Worm (Caenorhabditis elegans) whole organism, L4 larva: ENCODE results near the gene C03G6.6.

ENCODE experiments used
- aha-1 ChIP-seq: fragments of 150-350 bp; peaks from one replicate; lab custom pipeline; 2014; ENCODE audit warnings: missing biosample characterization, missing genetic modification characterization
- ama-1 ChIP-seq: fragments of 150-350 bp; optimal IDR thresholded peaks from 2 replicates; lab custom pipeline; 2014; ENCODE audit warnings: inconsistent platforms, mixed read lengths
- daf-19 ChIP-seq: fragments of 200-800 bp; sonication (Bioruptor generic); conservative IDR thresholded peaks from 2 replicates; pipeline ENCODE4 v1.3.6; 2022; ENCODE audit warnings: missing genetic modification characterization, missing compliant biosample characterization
- egl-27 ChIP-seq: sonication (generic microtip); optimal IDR thresholded peaks from 3 replicates; lab custom pipeline; 2017; ENCODE audit warnings: missing biosample characterization, missing genetic modification reagents, missing genetic modification characterization
- fos-1 ChIP-seq: fragments of 150-350 bp; optimal IDR thresholded peaks from 2 replicates; lab custom pipeline; 2014; ENCODE audit warnings: missing biosample characterization, missing genetic modification characterization
- hlh-30 ChIP-seq: sonication (generic microtip); optimal IDR thresholded peaks from 2 replicates; lab custom pipeline; 2017; ENCODE audit warnings: antibody characterized with exemption, mild to moderate bottlenecking, missing genetic modification characterization, missing compliant biosample characterization; ENCODE audit not compliant: insufficient read depth
- jun-1 ChIP-seq: fragments of 150-350 bp; optimal IDR thresholded peaks from 2 replicates; lab custom pipeline; 2014; ENCODE audit warnings: missing biosample characterization, missing genetic modification reagents, missing genetic modification characterization
- lir-3 ChIP-seq: sonication (generic microtip); optimal IDR thresholded peaks from 2 replicates; lab custom pipeline; 2016; ENCODE audit warnings: mild to moderate bottlenecking, missing genetic modification characterization, missing compliant biosample characterization
- lsy-2 ChIP-seq, 2 experiments: fragments of 150-350 bp in 1 of 2; sonication (generic microtip) in 1 of 2; optimal IDR thresholded peaks; 2 replicates each; lab custom pipeline; 2014 to 2017; ENCODE audit warnings: missing biosample characterization in 2 of 2, missing genetic modification characterization in 2 of 2
- nhr-25 ChIP-seq: sonication (generic microtip); optimal IDR thresholded peaks from 2 replicates; lab custom pipeline; 2017; ENCODE audit warnings: missing genetic modification characterization, mild to moderate bottlenecking, missing compliant biosample characterization, antibody characterized with exemption, moderate library complexity, borderline replicate concordance; ENCODE audit not compliant: insufficient read depth
- nhr-28 ChIP-seq: fragments of 150-350 bp; optimal IDR thresholded peaks from 2 replicates; lab custom pipeline; 2014; ENCODE audit warnings: missing biosample characterization, missing genetic modification characterization
- set-16 ChIP-seq: fragments of 200-800 bp; sonication (Bioruptor generic); IDR thresholded peaks from 2 replicates; pipeline ENCODE4 v1.3.6; 2022; ENCODE audit warnings: missing genetic modification reagents, missing genetic modification characterization, missing compliant biosample characterization
- unc-62 ChIP-seq, 3 experiments: fragments of 150-350 bp in 1 of 3; sonication (generic microtip); optimal IDR thresholded peaks in 2 of 3; peaks in 1 of 3; 1 replicate in 1 of 3; 2 replicates in 2 of 3; lab custom pipeline; 2014 to 2017; ENCODE audit warnings: missing biosample characterization in 3 of 3, missing genetic modification characterization in 3 of 3, missing genetic modification reagents in 3 of 3, missing genotype in 1 of 3

DNA sequence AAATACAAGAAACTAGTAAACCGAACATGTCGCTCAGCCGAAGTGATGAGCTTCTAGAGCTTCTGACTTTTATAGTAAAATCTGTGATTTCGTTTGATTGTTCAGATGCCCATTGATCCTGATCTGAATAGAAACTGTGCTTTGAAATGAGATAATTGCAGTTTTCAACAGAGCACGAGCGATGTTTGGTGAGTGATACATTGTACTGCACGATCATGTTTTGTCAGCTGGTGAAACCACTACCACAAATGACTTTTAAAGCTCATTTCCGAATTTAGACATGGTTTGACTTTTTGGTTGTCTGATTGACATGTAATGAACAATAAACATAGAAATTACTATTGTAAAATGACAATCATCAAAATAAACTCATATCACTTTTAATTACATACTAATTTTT lies 1.8 kb upstream of the C03G6.6 start, which contains the start of gene tag-293:
- TF ChIP-seq daf-19 (GFP tag; lab: Robert Waterston, UW) (no peak), unc-62 (GFP tag; optimal IDR thresholded peaks at IDR 0.05 in 1 of 2; lab: Kevin White, UChicago) (no peak), unc-62 (tag; optimal IDR thresholded peaks at IDR 0.05; lab: Kevin White, UChicago) (no peak), fos-1 (tag; lab: Kevin White, UChicago) (no peak), hlh-30 (no peak), egl-27 (no peak), ama-1 (lab: Kevin White, UChicago) (no peak), jun-1 (tag; lab: Kevin White, UChicago) (no peak), lsy-2 (tag; optimal IDR thresholded peaks at IDR 0.05; lab: Kevin White, UChicago) (no peak), nhr-28 (no peak), lir-3 (no peak), nhr-25 (tag; lab: Kevin White, UChicago) (no peak), set-16 (no peak), aha-1 (tag; lab: Kevin White, UChicago) (no peak)
